Fruit fly (Drosophila melanogaster) whole organism, embryonic: ENCODE data around the gene Agpat1.
A peak's percentile ranks its signal among the peaks of the same experiment; 100 is the strongest.

ENCODE experiments used
- Antp ChIP-seq: fragments of 200-800 bp; sonication (Bioruptor generic); optimal IDR thresholded peaks from 3 replicates; lab custom pipeline; 2016; ENCODE audit warnings: missing biosample characterization, missing genetic modification characterization
- CG10321 ChIP-seq: fragments of 200-800 bp; sonication (Bioruptor generic); IDR thresholded peaks from 2 replicates; pipeline ENCODE4 v1.3.6; 2022; ENCODE audit warnings: missing biosample characterization, missing genetic modification characterization
- CG11504 ChIP-seq: fragments of 200-800 bp; sonication (Bioruptor generic); optimal IDR thresholded peaks from 3 replicates; lab custom pipeline; 2019; ENCODE audit warnings: missing biosample characterization, mild to moderate bottlenecking, missing genetic modification characterization, moderate library complexity
- CG12071 ChIP-seq: fragments of 200-800 bp; sonication (Bioruptor generic); optimal IDR thresholded peaks from 3 replicates; lab custom pipeline; 2018; ENCODE audit warnings: missing biosample characterization, mild to moderate bottlenecking, missing genetic modification characterization
- CG12744 ChIP-seq: fragments of 200-800 bp; sonication (Bioruptor generic); optimal IDR thresholded peaks from 2 replicates; lab custom pipeline; 2016; ENCODE audit warnings: missing biosample characterization, missing genetic modification characterization
- CG13123 ChIP-seq: fragments of 200-800 bp; sonication (Bioruptor generic); optimal IDR thresholded peaks from 2 replicates; lab custom pipeline; 2016; ENCODE audit warnings: missing biosample characterization, missing genetic modification characterization
- CG14050 ChIP-seq: fragments of 200-800 bp; sonication (Bioruptor generic); IDR thresholded peaks from 3 replicates; pipeline ENCODE4 v1.3.6; 2022; ENCODE audit warnings: missing biosample characterization, missing genetic modification characterization
- CG15514 ChIP-seq: fragments of 200-800 bp; sonication (Bioruptor generic); optimal IDR thresholded peaks from 3 replicates; lab custom pipeline; 2017; ENCODE audit warnings: missing biosample characterization, missing genetic modification characterization, mild to moderate bottlenecking, moderate library complexity, missing genetic modification reagents
- CG15601 ChIP-seq: fragments of 200-800 bp; sonication (Bioruptor generic); optimal IDR thresholded peaks from 3 replicates; lab custom pipeline; 2019; ENCODE audit warnings: missing biosample characterization, mild to moderate bottlenecking, missing genetic modification characterization, moderate library complexity
- CG17328 ChIP-seq: fragments of 200-800 bp; sonication (Bioruptor generic); IDR thresholded peaks from 2 replicates; pipeline ENCODE4 v1.3.6; 2022; ENCODE audit warnings: missing biosample characterization, missing genetic modification characterization
- CG17612 ChIP-seq: fragments of 200-800 bp; sonication (Bioruptor generic); IDR thresholded peaks from 2 replicates; pipeline ENCODE4 v1.3.6; 2022; ENCODE audit warnings: missing biosample characterization, missing genetic modification characterization
- CG1832 ChIP-seq: fragments of 200-800 bp; sonication (Bioruptor generic); optimal IDR thresholded peaks from 2 replicates; lab custom pipeline; 2017; ENCODE audit warnings: missing biosample characterization, mild to moderate bottlenecking, missing genetic modification characterization, inconsistent platforms
- CG31441 ChIP-seq: fragments of 200-800 bp; sonication (Bioruptor generic); IDR thresholded peaks from 2 replicates; pipeline ENCODE4 v1.3.6; 2022; ENCODE audit warnings: missing biosample characterization, missing genetic modification characterization
- CG6813 ChIP-seq: fragments of 200-800 bp; sonication (Bioruptor generic); optimal IDR thresholded peaks from 2 replicates; lab custom pipeline; 2017; ENCODE audit warnings: missing biosample characterization, missing genetic modification characterization, mild to moderate bottlenecking, moderate library complexity, missing genetic modification reagents
- CG8089 ChIP-seq: fragments of 200-800 bp; sonication (Bioruptor generic); optimal IDR thresholded peaks from 3 replicates; lab custom pipeline; 2016; ENCODE audit warnings: missing biosample characterization, missing genetic modification characterization
- CG8944 ChIP-seq: fragments of 200-800 bp; sonication (Bioruptor generic); optimal IDR thresholded peaks from 3 replicates; lab custom pipeline; 2016; ENCODE audit warnings: missing biosample characterization, missing genetic modification characterization
- Camta ChIP-seq: fragments of 200-800 bp; sonication (Bioruptor generic); optimal IDR thresholded peaks from 2 replicates; lab custom pipeline; 2016; ENCODE audit warnings: missing biosample characterization, missing genetic modification characterization
- CrebB ChIP-seq: fragments of 200-800 bp; sonication (Bioruptor generic); optimal IDR thresholded peaks from 3 replicates; lab custom pipeline; 2018; ENCODE audit warnings: missing biosample characterization, mild to moderate bottlenecking, missing genetic modification characterization
- Dbx ChIP-seq: fragments of 200-800 bp; sonication (Bioruptor generic); IDR thresholded peaks from 3 replicates; pipeline ENCODE4 v1.3.6; 2022; ENCODE audit warnings: missing biosample characterization, missing genetic modification characterization
- Drgx ChIP-seq: fragments of 200-800 bp; sonication (Bioruptor generic); IDR thresholded peaks from 2 replicates; pipeline ENCODE4 v1.3.6; 2022; ENCODE audit warnings: missing biosample characterization, missing genetic modification characterization
- Ets65A ChIP-seq: fragments of 200-800 bp; sonication (Bioruptor generic); peaks from one replicate; lab custom pipeline; 2016; ENCODE audit warnings: missing biosample characterization, missing genetic modification characterization
- HHEX ChIP-seq: fragments of 200-800 bp; sonication (Bioruptor generic); optimal IDR thresholded peaks from 3 replicates; lab custom pipeline; 2017; ENCODE audit warnings: missing biosample characterization, mild to moderate bottlenecking, missing genetic modification characterization, missing genetic modification reagents
- Hmr ChIP-seq: fragments of 200-800 bp; sonication (Bioruptor generic); optimal IDR thresholded peaks from 3 replicates; lab custom pipeline; 2017; ENCODE audit warnings: mild to moderate bottlenecking, missing biosample characterization, missing genetic modification reagents, missing genetic modification characterization
- Hr78 ChIP-seq, 2 experiments: fragments of 200-800 bp in 1 of 2; fragments of >200 bp in 1 of 2; sonication (Bioruptor generic) in 1 of 2; optimal IDR thresholded peaks; 2 replicates each; lab custom pipeline; 2017 to 2019; ENCODE audit warnings: missing biosample characterization in 2 of 2, missing genetic modification characterization in 2 of 2, mild to moderate bottlenecking in 1 of 2, moderate library complexity in 1 of 2
- Jarid2 ChIP-seq: fragments of 200-800 bp; sonication (Bioruptor generic); optimal IDR thresholded peaks from 3 replicates; lab custom pipeline; 2017; ENCODE audit warnings: mild to moderate bottlenecking, missing biosample characterization, missing genetic modification reagents, missing genetic modification characterization
- Kr ChIP-seq: fragments of 200-800 bp; sonication (Bioruptor generic); optimal IDR thresholded peaks from 2 replicates; lab custom pipeline; 2017; ENCODE audit warnings: missing biosample characterization, mild to moderate bottlenecking, missing genetic modification characterization
- Nf-YA ChIP-seq: fragments of 200-800 bp; sonication (Bioruptor generic); IDR thresholded peaks from 2 replicates; pipeline ENCODE4 v1.3.6; 2022; ENCODE audit warnings: missing biosample characterization, missing genetic modification characterization
- NfI ChIP-seq: fragments of 200-800 bp; sonication (Bioruptor generic); optimal IDR thresholded peaks from 3 replicates; lab custom pipeline; 2018; ENCODE audit warnings: missing biosample characterization, mild to moderate bottlenecking, missing genetic modification characterization, moderate library complexity
- Trl ChIP-seq, 3 experiments: fragments of >200 bp in 2 of 3; fragments of 200-800 bp in 1 of 3; sonication (Bioruptor generic) in 1 of 3; optimal IDR thresholded peaks; 2 replicates in 1 of 3; 3 replicates in 2 of 3; lab custom pipeline; 2016 to 2017; ENCODE audit warnings: missing biosample characterization in 1 of 3, missing genetic modification characterization in 1 of 3
- Xbp1 ChIP-seq: fragments of 200-800 bp; sonication (Bioruptor generic); optimal IDR thresholded peaks from 3 replicates; lab custom pipeline; 2016; ENCODE audit warnings: missing biosample characterization, mild to moderate bottlenecking, missing genetic modification characterization
- bigmax ChIP-seq: fragments of 200-800 bp; sonication (Bioruptor generic); optimal IDR thresholded peaks from 2 replicates; lab custom pipeline; 2018; ENCODE audit warnings: missing biosample characterization, mild to moderate bottlenecking, missing genetic modification characterization
- chinmo ChIP-seq: fragments of 200-800 bp; sonication (Bioruptor generic); IDR thresholded peaks from 4 replicates; pipeline ENCODE4 v1.3.6; 2022; ENCODE audit warnings: missing biosample characterization, missing genetic modification characterization; ENCODE audit not compliant: partially characterized antibody
- dmrt99B ChIP-seq: fragments of 200-800 bp; sonication (Bioruptor generic); optimal IDR thresholded peaks from 2 replicates; lab custom pipeline; 2018; ENCODE audit warnings: missing biosample characterization, mild to moderate bottlenecking, missing genetic modification characterization, moderate library complexity
- ems ChIP-seq: fragments of 200-800 bp; sonication (Bioruptor generic); optimal IDR thresholded peaks from 3 replicates; lab custom pipeline; 2016; ENCODE audit warnings: missing biosample characterization, missing genetic modification characterization
- eyg ChIP-seq: fragments of 200-800 bp; sonication (Bioruptor generic); optimal IDR thresholded peaks from 3 replicates; lab custom pipeline; 2016; ENCODE audit warnings: missing biosample characterization, missing genetic modification characterization
- hkb ChIP-seq, 2 experiments: fragments of 200-800 bp in 1 of 2; fragments of >200 bp in 1 of 2; sonication (Bioruptor generic) in 1 of 2; IDR thresholded peaks in 1 of 2; optimal IDR thresholded peaks in 1 of 2; 2 replicates each; pipeline versions ENCODE4 v1.3.6 to Lab custom; 2017 to 2022; ENCODE audit warnings: missing biosample characterization in 1 of 2, missing genetic modification characterization in 1 of 2
- jing ChIP-seq: fragments of 200-800 bp; sonication (Bioruptor generic); optimal IDR thresholded peaks from 2 replicates; lab custom pipeline; 2018; ENCODE audit warnings: missing biosample characterization, mild to moderate bottlenecking, missing genetic modification characterization
- kah ChIP-seq: fragments of 200-800 bp; sonication (Bioruptor generic); optimal IDR thresholded peaks from 2 replicates; lab custom pipeline; 2018; ENCODE audit warnings: missing biosample characterization, mild to moderate bottlenecking, missing genetic modification characterization
- maf-S ChIP-seq: fragments of 200-800 bp; sonication (Bioruptor generic); optimal IDR thresholded peaks from 2 replicates; lab custom pipeline; 2016; ENCODE audit warnings: missing biosample characterization, missing genetic modification characterization
- nerfin-1 ChIP-seq: fragments of 200-800 bp; sonication (Bioruptor generic); optimal IDR thresholded peaks from 3 replicates; lab custom pipeline; 2019; ENCODE audit warnings: missing biosample characterization, mild to moderate bottlenecking, missing genetic modification characterization, moderate library complexity
- odd ChIP-seq: fragments of 200-800 bp; sonication (Bioruptor generic); optimal IDR thresholded peaks from 2 replicates; lab custom pipeline; 2017; ENCODE audit warnings: missing biosample characterization, mild to moderate bottlenecking, missing genetic modification characterization
- rib ChIP-seq: fragments of 200-800 bp; sonication (Bioruptor generic); IDR thresholded peaks from 2 replicates; pipeline ENCODE4 v1.3.6; 2022; ENCODE audit warnings: missing biosample characterization, missing genetic modification characterization
- slou ChIP-seq: fragments of 200-800 bp; sonication (Bioruptor generic); optimal IDR thresholded peaks from 3 replicates; lab custom pipeline; 2016; ENCODE audit warnings: missing biosample characterization, missing genetic modification characterization
- tap ChIP-seq: fragments of 200-800 bp; optimal IDR thresholded peaks from 3 replicates; lab custom pipeline; 2019; ENCODE audit warnings: missing biosample characterization, mild to moderate bottlenecking, missing genetic modification characterization, moderate library complexity
- tup ChIP-seq: fragments of 200-800 bp; sonication (Bioruptor generic); optimal IDR thresholded peaks from 2 replicates; lab custom pipeline; 2016; ENCODE audit warnings: missing biosample characterization, mild to moderate bottlenecking, missing genetic modification characterization, moderate library complexity
- unpg ChIP-seq: fragments of 200-800 bp; sonication (Bioruptor generic); optimal IDR thresholded peaks from 3 replicates; lab custom pipeline; 2018; ENCODE audit warnings: missing biosample characterization, mild to moderate bottlenecking, missing genetic modification characterization, moderate library complexity
- wek ChIP-seq: fragments of 200-800 bp; sonication (Bioruptor generic); optimal IDR thresholded peaks from 3 replicates; lab custom pipeline; 2018; ENCODE audit warnings: missing biosample characterization, mild to moderate bottlenecking, missing genetic modification characterization, moderate library complexity
- zen ChIP-seq: fragments of 200-800 bp; sonication (Bioruptor generic); optimal IDR thresholded peaks from 3 replicates; lab custom pipeline; 2018; ENCODE audit warnings: missing biosample characterization, mild to moderate bottlenecking, missing genetic modification characterization, moderate library complexity
- zen2 ChIP-seq: fragments of 200-800 bp; sonication (Bioruptor generic); IDR thresholded peaks from 3 replicates; pipeline ENCODE4 v1.3.6; 2022; ENCODE audit warnings: missing biosample characterization, missing genetic modification characterization; ENCODE audit not compliant: partially characterized antibody

The Agpat1 gene

dm6 chrX:12752196-12752595, 12.9 kb upstream of the Agpat1 start (continued):
- TF ChIP-seq hkb (optimal IDR thresholded peaks at IDR 0.05; lab: Kevin White, UChicago) (no peak), hkb (GFP tag; IDR thresholded peaks at IDR 0.05; lab: Robert Waterston, UW) (peak; percentile 99), tap (tag; lab: Kevin White, UChicago) (peak; percentile 95), unpg (GFP tag; lab: Kevin White, UChicago) (peak; percentile 99), NfI (GFP tag; lab: Kevin White, UChicago) (peak; percentile 99), Hmr (GFP tag; lab: Kevin White, UChicago) (peak; percentile 99), CG15514 (GFP tag; lab: Kevin White, UChicago) (peak; percentile 95), CG10321 (peak; percentile 76), Jarid2 (GFP tag; lab: Kevin White, UChicago) (peak; percentile 92), CG17612 (peak; percentile 98), CG14050 (GFP tag; lab: Robert Waterston, UW) (peak; percentile 98), CG11504 (tag; lab: Kevin White, UChicago) (peak; percentile 98), CG8089 (peak; percentile 99), odd (GFP tag; lab: Kevin White, UChicago) (peak; percentile 96), CG12071 (GFP tag; lab: Kevin White, UChicago) (peak; percentile 99), slou (peak; percentile 99), dmrt99B (tag; lab: Kevin White, UChicago) (peak; percentile 99), ems (peak; percentile 99), Drgx (GFP tag; lab: Robert Waterston, UW) (peak; percentile 99), CG12744 (GFP tag; lab: Kevin White, UChicago) (peak; percentile 99), CG1832 (GFP tag; lab: Kevin White, UChicago) (no peak), HHEX (GFP tag; lab: Kevin White, UChicago) (peak; percentile 99), eyg (GFP tag; lab: Kevin White, UChicago) (peak; percentile 99), CG6813 (GFP tag; lab: Kevin White, UChicago) (peak; percentile 99), Hr78 (GFP tag; optimal IDR thresholded peaks at IDR 0.05; lab: Kevin White, UChicago) (peak in 1 of 2 experiments; percentile 58), CG31441 (peak; percentile 98), zen2 (no peak), Trl (optimal IDR thresholded peaks at IDR 0.05; lab: Kevin White, UChicago) (peak in 1 of 2 experiments; percentile 29), Trl (GFP tag; optimal IDR thresholded peaks at IDR 0.05; lab: Kevin White, UChicago) (peak; percentile 99), CG17328 (peak; percentile 99), Nf-YA (peak; percentile 98), wek (GFP tag; lab: Kevin White, UChicago) (peak; percentile 92), Antp (GFP tag; lab: Kevin White, UChicago) (peak; percentile 99), tup (GFP tag; lab: Kevin White, UChicago) (peak; percentile 99), Dbx (GFP tag; lab: Robert Waterston, UW) (peak; percentile 99), Camta (GFP tag; lab: Kevin White, UChicago) (peak; percentile 99), chinmo (GFP tag; lab: Robert Waterston, UW) (no peak), kah (GFP tag; lab: Kevin White, UChicago) (peak; percentile 93), rib (GFP tag; lab: Robert Waterston, UW) (peak; percentile 99), Kr (GFP tag; lab: Kevin White, UChicago) (peak; percentile 2), nerfin-1 (tag; lab: Kevin White, UChicago) (peak; percentile 97), CG8944 (GFP tag; lab: Kevin White, UChicago) (peak; percentile 99), CrebB (tag; lab: Kevin White, UChicago) (peak; percentile 99), zen (tag; lab: Kevin White, UChicago) (peak; percentile 99), CG13123 (GFP tag; lab: Kevin White, UChicago) (peak; percentile 99), bigmax (GFP tag; lab: Kevin White, UChicago) (peak; percentile 81), Xbp1 (GFP tag; lab: Kevin White, UChicago) (peak; percentile 99), jing (GFP tag; lab: Kevin White, UChicago) (peak; percentile 98), Ets65A (GFP tag; lab: Kevin White, UChicago) (peak; percentile 100), maf-S (GFP tag; lab: Kevin White, UChicago) (peak; percentile 99), CG15601 (peak; percentile 73)
